Fruit fly (Drosophila melanogaster): Measurements from ENCODE around the gene Cpr76Bd.

- no peak for TF ChIP-seq OdsH (GFP tag; optimal IDR thresholded peaks at IDR 0.05)
- no peak for TF ChIP-seq psq (GFP tag; optimal IDR thresholded peaks at IDR 0.05)
- no peak for TF ChIP-seq usp (GFP tag; optimal IDR thresholded peaks at IDR 0.05)
- TF ChIP-seq Hr83 (GFP tag; optimal IDR thresholded peaks at IDR 0.05; ENCODE audit: poor library complexity, severe bottlenecking), result no peak
- TF ChIP-seq Dif (GFP tag; optimal IDR thresholded peaks at IDR 0.05; ENCODE audit: partially characterized antibody), result no peak
Observed at dm6 chr3L:19568999-19569398, 36.5 kb downstream of the Cpr76Bd start.
